Fruit fly (Drosophila melanogaster) whole organism, embryonic: ENCODE results near the gene CG6398.
A peak's percentile ranks its signal among the peaks of the same experiment; 100 is the strongest.

Experiments used
- CG11085 ChIP-seq: fragments of 200-800 bp; sonication (Bioruptor generic); IDR thresholded peaks from 2 replicates; pipeline ENCODE4 v1.3.6; 2022; ENCODE audit warnings: missing biosample characterization, missing genetic modification characterization
- CG12155 ChIP-seq: fragments of 200-800 bp; sonication (Bioruptor generic); optimal IDR thresholded peaks from 3 replicates; lab custom pipeline; 2016; ENCODE audit warnings: missing biosample characterization, missing genetic modification characterization
- CG12299 ChIP-seq: fragments of 200-800 bp; sonication (Bioruptor generic); optimal IDR thresholded peaks from 2 replicates; lab custom pipeline; 2018; ENCODE audit warnings: missing biosample characterization, mild to moderate bottlenecking, missing genetic modification characterization
- CG14710 ChIP-seq: fragments of 200-800 bp; sonication (Bioruptor generic); optimal IDR thresholded peaks from 3 replicates; lab custom pipeline; 2019; ENCODE audit warnings: missing biosample characterization, mild to moderate bottlenecking, missing genetic modification characterization, moderate library complexity
- CG14965 ChIP-seq: fragments of 200-800 bp; sonication (Bioruptor generic); optimal IDR thresholded peaks from 2 replicates; lab custom pipeline; 2016; ENCODE audit warnings: missing biosample characterization, missing genetic modification characterization, borderline replicate concordance
- CG15514 ChIP-seq: fragments of 200-800 bp; sonication (Bioruptor generic); optimal IDR thresholded peaks from 3 replicates; lab custom pipeline; 2017; ENCODE audit warnings: missing biosample characterization, missing genetic modification characterization, mild to moderate bottlenecking, moderate library complexity, missing genetic modification reagents
- CG15696 ChIP-seq: fragments of 200-800 bp; sonication (Bioruptor generic); optimal IDR thresholded peaks from 2 replicates; lab custom pipeline; 2019; ENCODE audit warnings: missing biosample characterization, mild to moderate bottlenecking, missing genetic modification characterization, moderate library complexity
- CG1603 ChIP-seq: fragments of 200-800 bp; sonication (Bioruptor generic); optimal IDR thresholded peaks from 2 replicates; lab custom pipeline; 2019; ENCODE audit warnings: missing biosample characterization, mild to moderate bottlenecking, missing genetic modification characterization, moderate library complexity
- CG17328 ChIP-seq: fragments of 200-800 bp; sonication (Bioruptor generic); IDR thresholded peaks from 2 replicates; pipeline ENCODE4 v1.3.6; 2022; ENCODE audit warnings: missing biosample characterization, missing genetic modification characterization
- CG17802 ChIP-seq: fragments of 200-800 bp; sonication (Bioruptor generic); optimal IDR thresholded peaks from 2 replicates; lab custom pipeline; 2018; ENCODE audit warnings: missing biosample characterization, mild to moderate bottlenecking, missing genetic modification characterization, moderate library complexity
- CG30403 ChIP-seq: fragments of 200-800 bp; sonication (Bioruptor generic); optimal IDR thresholded peaks from 3 replicates; lab custom pipeline; 2016; ENCODE audit warnings: missing biosample characterization, missing genetic modification characterization
- CG31388 ChIP-seq: fragments of 200-800 bp; sonication (Bioruptor generic); optimal IDR thresholded peaks from 2 replicates; lab custom pipeline; 2016; ENCODE audit warnings: missing biosample characterization, missing genetic modification characterization
- CG3281 ChIP-seq: fragments of 200-800 bp; sonication (Bioruptor generic); optimal IDR thresholded peaks from 3 replicates; lab custom pipeline; 2017; ENCODE audit warnings: missing biosample characterization, mild to moderate bottlenecking, missing genetic modification characterization
- CG33557 ChIP-seq: fragments of 200-800 bp; sonication (Bioruptor generic); optimal IDR thresholded peaks from 2 replicates; lab custom pipeline; 2019; ENCODE audit warnings: missing biosample characterization, mild to moderate bottlenecking, missing genetic modification characterization, moderate library complexity
- CG34224 ChIP-seq: fragments of 200-800 bp; sonication (Bioruptor generic); IDR thresholded peaks from 3 replicates; pipeline ENCODE4 v1.3.6; 2022; ENCODE audit warnings: missing biosample characterization, missing genetic modification characterization; ENCODE audit not compliant: partially characterized antibody
- CG4360 ChIP-seq: fragments of 200-800 bp; sonication (Bioruptor generic); IDR thresholded peaks from 2 replicates; pipeline ENCODE4 v1.3.6; 2022; ENCODE audit warnings: missing biosample characterization, missing genetic modification characterization
- CG6683 ChIP-seq: fragments of 200-800 bp; sonication (Bioruptor generic); optimal IDR thresholded peaks from 2 replicates; lab custom pipeline; 2017; ENCODE audit warnings: missing biosample characterization, mild to moderate bottlenecking, missing genetic modification characterization, missing genetic modification reagents
- CG9727 ChIP-seq: fragments of 200-800 bp; sonication (Bioruptor generic); optimal IDR thresholded peaks from 3 replicates; lab custom pipeline; 2017; ENCODE audit warnings: missing biosample characterization, mild to moderate bottlenecking, missing genetic modification characterization
- CTCF ChIP-seq: fragments of 200-800 bp; sonication (Bioruptor generic); optimal IDR thresholded peaks from 2 replicates; lab custom pipeline; 2017; ENCODE audit warnings: missing biosample characterization, mild to moderate bottlenecking, missing genetic modification characterization, moderate library complexity
- Dp ChIP-seq: fragments of 200-800 bp; sonication (Bioruptor generic); optimal IDR thresholded peaks from 2 replicates; lab custom pipeline; 2018; ENCODE audit warnings: missing biosample characterization, mild to moderate bottlenecking, missing genetic modification characterization, moderate library complexity
- Ets65A ChIP-seq: fragments of 200-800 bp; sonication (Bioruptor generic); peaks from one replicate; lab custom pipeline; 2016; ENCODE audit warnings: missing biosample characterization, missing genetic modification characterization
- Hand ChIP-seq: fragments of 200-800 bp; sonication (Bioruptor generic); optimal IDR thresholded peaks from 2 replicates; lab custom pipeline; 2017; ENCODE audit warnings: mild to moderate bottlenecking, missing biosample characterization, missing genetic modification reagents, missing genetic modification characterization
- Xrp1 ChIP-seq: fragments of 200-800 bp; sonication (Bioruptor generic); IDR thresholded peaks from 2 replicates; pipeline ENCODE4 v1.3.6; 2022; ENCODE audit warnings: missing biosample characterization, missing genetic modification characterization
- bigmax ChIP-seq: fragments of 200-800 bp; sonication (Bioruptor generic); optimal IDR thresholded peaks from 2 replicates; lab custom pipeline; 2018; ENCODE audit warnings: missing biosample characterization, mild to moderate bottlenecking, missing genetic modification characterization
- bsh ChIP-seq, 2 experiments: fragments of 200-800 bp; sonication (Bioruptor generic); optimal IDR thresholded peaks; 2 replicates each; lab custom pipeline; 2017 to 2018; ENCODE audit warnings: mild to moderate bottlenecking in 2 of 2, missing biosample characterization in 2 of 2, missing genetic modification characterization in 2 of 2, moderate library complexity in 1 of 2
- dmrt11E ChIP-seq: fragments of 200-800 bp; sonication (Bioruptor generic); optimal IDR thresholded peaks from 3 replicates; lab custom pipeline; 2018; ENCODE audit warnings: missing biosample characterization, mild to moderate bottlenecking, missing genetic modification characterization, moderate library complexity
- eve ChIP-seq, 2 experiments: fragments of >200 bp; optimal IDR thresholded peaks; 2 replicates each; lab custom pipeline; 2017; ENCODE audit warnings: missing biosample characterization in 2 of 2, missing genetic modification characterization in 2 of 2
- gcm ChIP-seq: fragments of 200-800 bp; sonication (Bioruptor generic); optimal IDR thresholded peaks from 2 replicates; lab custom pipeline; 2019; ENCODE audit warnings: missing biosample characterization, mild to moderate bottlenecking, missing genetic modification characterization, moderate library complexity
- grn ChIP-seq: fragments of 200-800 bp; sonication (Bioruptor generic); optimal IDR thresholded peaks from 3 replicates; lab custom pipeline; 2017; ENCODE audit warnings: missing biosample characterization, missing genetic modification characterization
- nom ChIP-seq: fragments of 200-800 bp; sonication (Bioruptor generic); optimal IDR thresholded peaks from 2 replicates; lab custom pipeline; 2017; ENCODE audit warnings: missing biosample characterization, missing genetic modification characterization, mild to moderate bottlenecking, moderate library complexity, missing genetic modification reagents
- pho ChIP-seq: fragments of 200-800 bp; sonication (Bioruptor generic); optimal IDR thresholded peaks from 2 replicates; lab custom pipeline; 2016; ENCODE audit warnings: missing biosample characterization, missing genetic modification characterization
- schlank ChIP-seq: fragments of 200-800 bp; sonication (Bioruptor generic); optimal IDR thresholded peaks from 2 replicates; lab custom pipeline; 2018; ENCODE audit warnings: missing biosample characterization, mild to moderate bottlenecking, missing genetic modification characterization
- sens ChIP-seq: fragments of 200-800 bp; sonication (Bioruptor generic); peaks from one replicate; lab custom pipeline; 2016; ENCODE audit warnings: missing biosample characterization, missing genetic modification characterization
- stwl ChIP-seq: fragments of 200-800 bp; sonication (Bioruptor generic); optimal IDR thresholded peaks from 3 replicates; lab custom pipeline; 2018; ENCODE audit warnings: missing biosample characterization, mild to moderate bottlenecking, missing genetic modification characterization, moderate library complexity
- tll ChIP-seq, 2 experiments: fragments of 200-800 bp in 1 of 2; fragments of >200 bp in 1 of 2; sonication (Bioruptor generic) in 1 of 2; optimal IDR thresholded peaks; 2 replicates each; lab custom pipeline; 2017 to 2019; ENCODE audit warnings: missing biosample characterization in 2 of 2, missing genetic modification characterization in 2 of 2, mild to moderate bottlenecking in 1 of 2, moderate library complexity in 1 of 2

CG6398 gene

dm6 chrX:17870614-17871394 is 40.2 kb downstream of the CG6398 start (continued):
- no peak for TF ChIP-seq Dp (GFP tag; lab: Kevin White, UChicago)
- TF ChIP-seq CG14965 (GFP tag; lab: Kevin White, UChicago) = peak; percentile 54
- TF ChIP-seq CTCF (GFP tag; lab: Kevin White, UChicago) = peak; percentile 81
- TF ChIP-seq CG14710 (tag; lab: Kevin White, UChicago) = no peak
- no peak for TF ChIP-seq grn (GFP tag; lab: Kevin White, UChicago)
- TF ChIP-seq, all 482 proteins: peak for 9

dm6 chrX:17872310-17872709 is 41.7 kb downstream of the CG6398 start:
- peak; percentile 80 for TF ChIP-seq sens (GFP tag; lab: Kevin White, UChicago)
- peak; percentile 40 for TF ChIP-seq grn (GFP tag; lab: Kevin White, UChicago)
- peak; percentile 8 for TF ChIP-seq CG1603 (tag; lab: Kevin White, UChicago)
- no peak for TF ChIP-seq tll (GFP tag; optimal IDR thresholded peaks at IDR 0.05; lab: Kevin White, UChicago)
- 0 out of 2 replicates have a peak, but pooled peaks have one; percentile 12 for TF ChIP-seq Xrp1 (GFP tag; lab: Robert Waterston, UW)
- no peak for TF ChIP-seq CG15514 (GFP tag; lab: Kevin White, UChicago)
- peak; percentile 36 for TF ChIP-seq CG33557 (GFP tag; lab: Kevin White, UChicago)
- no peak for TF ChIP-seq CG11085
- peak; percentile 35 for TF ChIP-seq CG9727 (GFP tag; lab: Kevin White, UChicago)
- TF ChIP-seq CG14710 (tag; lab: Kevin White, UChicago) = peak; percentile 11
- peak; percentile 38 for TF ChIP-seq dmrt11E
- TF ChIP-seq CG30403 (GFP tag; lab: Kevin White, UChicago) = no peak
- peak; percentile 77 for TF ChIP-seq CG15696 (tag; lab: Kevin White, UChicago)
- no peak for TF ChIP-seq CG34224 (GFP tag; lab: Robert Waterston, UW)
- peak; percentile 56 for TF ChIP-seq Ets65A (GFP tag; lab: Kevin White, UChicago)
- TF ChIP-seq CG17802 (tag; lab: Kevin White, UChicago) = no peak
- TF ChIP-seq, all 482 proteins: peak for 10

dm6 chrX:17873329-17873728 is 42.7 kb downstream of the CG6398 start:
- TF ChIP-seq schlank (no peak), sens (GFP tag; lab: Kevin White, UChicago) (peak; percentile 35)

- TF ChIP-seq bigmax (GFP tag; lab: Kevin White, UChicago) (no peak), gcm (GFP tag; lab: Kevin White, UChicago) (no peak), stwl (peak; percentile 48), Hand (GFP tag; lab: Kevin White, UChicago) (no peak), CG12155 (GFP tag; lab: Kevin White, UChicago) (no peak), sens (GFP tag; lab: Kevin White, UChicago) (no peak), CG31388 (GFP tag; lab: Kevin White, UChicago) (no peak), CG17328 (GFP tag; lab: Robert Waterston, UW) (no peak), pho (GFP tag; lab: Kevin White, UChicago) (no peak), CG6683 (GFP tag; lab: Kevin White, UChicago) (no peak), nom (GFP tag; lab: Kevin White, UChicago) (peak; percentile 42), eve (GFP tag; optimal IDR thresholded peaks at IDR 0.05; lab: Kevin White, UChicago) (no peak), CG12299 (tag; lab: Kevin White, UChicago) (no peak), CG3281 (no peak), bsh (GFP tag; optimal IDR thresholded peaks at IDR 0.05; lab: Kevin White, UChicago) (peak in 1 of 2 experiments; percentile 24), CG4360 (GFP tag; lab: Robert Waterston, UW) (0 out of 2 replicates have a peak, but pooled peaks have one; percentile 16)
These were observed 44.5 kb downstream of the CG6398 start for dm6 chrX:17875014-17875589.
